Worm (Caenorhabditis elegans) whole organism, young adult: ENCODE results near the gene F49C12.11.

Source experiments
- Y56A3A.18 ChIP-seq: fragments of 200-800 bp; sonication (Bioruptor generic); IDR thresholded peaks from 2 replicates; pipeline ENCODE4 v1.3.6; 2022; ENCODE audit warnings: missing genetic modification reagents, missing genetic modification characterization, missing compliant biosample characterization
- ceh-58 ChIP-seq: fragments of 200-800 bp; sonication (Bioruptor generic); IDR thresholded peaks from 2 replicates; pipeline ENCODE4 v1.3.6; 2022; ENCODE audit warnings: missing genetic modification characterization, missing compliant biosample characterization
- dpl-1 ChIP-seq: fragments of 150-350 bp; optimal IDR thresholded peaks from 2 replicates; lab custom pipeline; 2014; ENCODE audit warnings: missing biosample characterization, missing genetic modification reagents, missing genetic modification characterization
- lag-1 ChIP-seq: fragments of 200-800 bp; sonication (Bioruptor generic); IDR thresholded peaks from 2 replicates; pipeline ENCODE4 v1.3.6; 2022; ENCODE audit warnings: missing genetic modification reagents, missing genetic modification characterization, missing compliant biosample characterization
- madf-8 ChIP-seq: fragments of 200-800 bp; sonication (Bioruptor generic); conservative IDR thresholded peaks from 2 replicates; pipeline ENCODE4 v1.3.6; 2022; ENCODE audit warnings: missing genetic modification reagents, missing genetic modification characterization, missing compliant biosample characterization
- mel-28 ChIP-seq: sonication (generic microtip); optimal IDR thresholded peaks from 2 replicates; lab custom pipeline; 2016; ENCODE audit warnings: borderline replicate concordance, mild to moderate bottlenecking, missing genetic modification characterization, missing compliant biosample characterization
- nfya-1 ChIP-seq: sonication (generic microtip); optimal IDR thresholded peaks from 2 replicates; lab custom pipeline; 2017; ENCODE audit warnings: antibody characterized with exemption, missing compliant biosample characterization, missing genetic modification characterization, borderline replicate concordance; ENCODE audit not compliant: insufficient read depth
- pbrm-1 ChIP-seq: fragments of 200-800 bp; sonication (Bioruptor generic); IDR thresholded peaks from 2 replicates; pipeline ENCODE4 v1.3.6; 2022; ENCODE audit warnings: missing genetic modification reagents, missing genetic modification characterization, missing compliant biosample characterization
- sea-2 ChIP-seq: fragments of 200-800 bp; sonication (Bioruptor generic); IDR thresholded peaks from 2 replicates; pipeline ENCODE4 v1.3.6; 2022; ENCODE audit warnings: missing genetic modification characterization, missing compliant biosample characterization
- unc-130 ChIP-seq: sonication (generic microtip); optimal IDR thresholded peaks from 2 replicates; lab custom pipeline; 2016; ENCODE audit warnings: missing genetic modification reagents, missing genetic modification characterization, missing compliant biosample characterization
- unc-62 ChIP-seq: fragments of 150-350 bp; optimal IDR thresholded peaks from 2 replicates; lab custom pipeline; 2014; ENCODE audit warnings: missing biosample characterization, missing genetic modification reagents, missing genetic modification characterization

- TF ChIP-seq unc-130 (GFP tag; lab: Kevin White, UChicago) (no peak), nfya-1 (tag; lab: Kevin White, UChicago) (no peak), dpl-1 (no peak), Y56A3A.18 (no peak), unc-62 (GFP tag; lab: Kevin White, UChicago) (no peak), ceh-58 (GFP tag; lab: Robert Waterston, UW) (no peak), pbrm-1 (no peak), lag-1 (GFP tag; lab: Robert Waterston, UW) (no peak), mel-28 (tag; lab: Kevin White, UChicago) (no peak), sea-2 (GFP tag; lab: Robert Waterston, UW) (no peak), madf-8 (GFP tag; lab: Robert Waterston, UW) (no peak)
Measured at ce11 chrIV:9319080-9319479, at the start of gene F49C12.11, which contains the start of gene nemt-1.
